Fruit fly (Drosophila melanogaster): ENCODE measurements around the gene Nedd8.

Nedd8 gene

DNA sequence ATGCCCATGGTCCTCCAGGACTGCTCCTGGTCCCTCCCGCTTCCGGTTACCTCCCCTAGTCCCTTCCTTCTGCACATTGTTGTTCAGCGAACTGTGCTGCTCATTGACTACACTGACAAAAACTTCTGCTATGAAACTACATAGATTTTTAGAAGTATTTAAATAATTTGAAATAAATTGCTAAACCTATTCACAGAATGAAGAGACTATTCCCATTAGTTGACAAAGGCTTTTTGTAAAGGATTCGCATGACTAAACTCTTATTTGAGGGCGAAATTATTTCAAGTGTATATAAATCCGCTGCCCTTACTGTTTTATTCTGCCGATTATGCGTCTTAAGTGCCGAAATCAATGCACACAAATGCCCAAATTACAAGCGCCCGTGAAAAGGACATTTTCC is 30.4 kb downstream of the Nedd8 start (continued):
- TF ChIP-seq HLH3B (GFP tag; IDR thresholded peaks at IDR 0.05) (0 out of 2 replicates have a peak, but pooled peaks have one; percentile 22), CTCF (GFP tag; optimal IDR thresholded peaks at IDR 0.05) (no peak), Awh (GFP tag; IDR thresholded peaks at IDR 0.05) (no peak), YL-1 (GFP tag; optimal IDR thresholded peaks at IDR 0.05) (no peak), CG4730 (GFP tag; IDR thresholded peaks at IDR 0.05) (no peak), Lpt (GFP tag; optimal IDR thresholded peaks at IDR 0.05) (no peak), ab (GFP tag; optimal IDR thresholded peaks at IDR 0.05) (no peak), CG14710 (tag; optimal IDR thresholded peaks at IDR 0.05) (peak; percentile 79), CG31388 (GFP tag; optimal IDR thresholded peaks at IDR 0.05) (no peak), CG7963 (GFP tag; IDR thresholded peaks at IDR 0.05; ENCODE audit: partially characterized antibody) (no peak), CG7928 (GFP tag; optimal IDR thresholded peaks at IDR 0.05) (no peak), Dll (GFP tag; IDR thresholded peaks at IDR 0.05; ENCODE audit: partially characterized antibody) (no peak), CG33557 (GFP tag; optimal IDR thresholded peaks at IDR 0.05) (peak; percentile 48), ftz-f1 (GFP tag; optimal IDR thresholded peaks at IDR 0.05) (no peak), CG8089 (GFP tag; optimal IDR thresholded peaks at IDR 0.05) (no peak), bcd (GFP tag; optimal IDR thresholded peaks at IDR 0.05) (peak; percentile 36), aop (GFP tag; IDR thresholded peaks at IDR 0.05) (no peak), CG12155 (GFP tag; optimal IDR thresholded peaks at IDR 0.05) (peak; percentile 12), CG30020 (tag; optimal IDR thresholded peaks at IDR 0.05) (no peak), Chrac-16 (GFP tag; optimal IDR thresholded peaks at IDR 0.05) (peak; percentile 49), CG18262 (tag; optimal IDR thresholded peaks at IDR 0.05) (peak; percentile 79), peb (GFP tag; IDR thresholded peaks at IDR 0.05) (no peak), Atf3 (GFP tag; optimal IDR thresholded peaks at IDR 0.05) (no peak), Ada2b (GFP tag; IDR thresholded peaks at IDR 0.05) (no peak), repo (GFP tag; optimal IDR thresholded peaks at IDR 0.05) (no peak), CG12744 (GFP tag; optimal IDR thresholded peaks at IDR 0.05) (no peak), Hmx (GFP tag; optimal IDR thresholded peaks at IDR 0.05) (no peak), CG3726 (GFP tag; IDR thresholded peaks at IDR 0.05) (no peak), CG2712 (tag; optimal IDR thresholded peaks at IDR 0.05) (peak; percentile 83), nmo (GFP tag; optimal IDR thresholded peaks at IDR 0.05) (peak; percentile 67), tx (GFP tag; optimal IDR thresholded peaks at IDR 0.05) (no peak), dmrt11E (tag; optimal IDR thresholded peaks at IDR 0.05) (peak; percentile 89), Gug (GFP tag; IDR thresholded peaks at IDR 0.05) (no peak), MTF-1 (GFP tag; optimal IDR thresholded peaks at IDR 0.05; ENCODE audit: borderline replicate concordance) (no peak), CG17802 (tag; optimal IDR thresholded peaks at IDR 0.05) (no peak), Sry-δ (GFP tag; optimal IDR thresholded peaks at IDR 0.05) (no peak), CG6175 (GFP tag; IDR thresholded peaks at IDR 0.05) (no peak), CG4617 (GFP tag; optimal IDR thresholded peaks at IDR 0.05; ENCODE audit: borderline replicate concordance) (no peak), CG6254 (GFP tag; optimal IDR thresholded peaks at IDR 0.05) (peak; percentile 57), CG17328 (GFP tag; IDR thresholded peaks at IDR 0.05) (peak; percentile 52), Vsx1 (GFP tag; optimal IDR thresholded peaks at IDR 0.05) (no peak), crp (GFP tag; optimal IDR thresholded peaks at IDR 0.05) (no peak), wek (GFP tag; optimal IDR thresholded peaks at IDR 0.05) (no peak), CG2120 (GFP tag; optimal IDR thresholded peaks at IDR 0.05) (no peak), hb (GFP tag; IDR thresholded peaks at IDR 0.05; ENCODE audit: partially characterized antibody) (no peak), Max (GFP tag; optimal IDR thresholded peaks at IDR 0.05) (peak; percentile 22), Taf1 (GFP tag; IDR thresholded peaks at IDR 0.05) (no peak), HmgZ (tag; optimal IDR thresholded peaks at IDR 0.05) (no peak), gce (GFP tag; IDR thresholded peaks at IDR 0.05) (0 out of 3 replicates have a peak, but pooled peaks have one; percentile 15), ase (GFP tag; IDR thresholded peaks at IDR 0.05) (no peak), slp2 (GFP tag; optimal IDR thresholded peaks at IDR 0.05) (no peak), org-1 (GFP tag; optimal IDR thresholded peaks at IDR 0.05) (peak; percentile 17)

All from whole organism, embryonic.